Fruit fly (Drosophila melanogaster) whole organism, wandering third instar larva: ENCODE results near the gene CG33502.
"Not testable (repeated sequence)": the region's sequence is repeated elsewhere in the genome, so short reads cannot be mapped to it uniquely, and the experiment has no call there.

Source experiments
- Abd-B ChIP-seq: fragments of >200 bp; optimal IDR thresholded peaks from 2 replicates; lab custom pipeline; 2017; ENCODE audit warnings: missing biosample characterization, missing genetic modification characterization
- Dif ChIP-seq: fragments of 200-275, 200-300 bp; sonication (Bioruptor generic); optimal IDR thresholded peaks from 2 replicates; lab custom pipeline; 2018; ENCODE audit warnings: missing biosample characterization, missing genetic modification characterization; ENCODE audit not compliant: partially characterized antibody
- HLH106 ChIP-seq: fragments of 200-800 bp; optimal IDR thresholded peaks from 3 replicates; lab custom pipeline; 2019; ENCODE audit warnings: missing biosample characterization, mild to moderate bottlenecking, missing genetic modification characterization, moderate library complexity
- Jra ChIP-seq: sonication (Bioruptor generic); optimal IDR thresholded peaks from 2 replicates; lab custom pipeline; 2016; ENCODE audit warnings: missing biosample characterization, missing genetic modification characterization
- OdsH ChIP-seq: fragments of 200-800 bp; sonication (Bioruptor generic); optimal IDR thresholded peaks from 2 replicates; lab custom pipeline; 2016; ENCODE audit warnings: missing biosample characterization, mild to moderate bottlenecking, missing genetic modification characterization
- fru ChIP-seq: fragments of 200-800 bp; sonication (Bioruptor generic); optimal IDR thresholded peaks from 3 replicates; lab custom pipeline; 2016; ENCODE audit warnings: missing biosample characterization, mild to moderate bottlenecking, missing genetic modification characterization
- h ChIP-seq: fragments of 200-800 bp; sonication (Bioruptor generic); optimal IDR thresholded peaks from 3 replicates; lab custom pipeline; 2016; ENCODE audit warnings: missing biosample characterization, mild to moderate bottlenecking, missing genetic modification characterization

- TF ChIP-seq fru; h (GFP tag; lab: Kevin White, UChicago); HLH106; Jra (GFP tag; lab: Kevin White, UChicago); Abd-B (GFP tag; lab: Kevin White, UChicago); OdsH (GFP tag; lab: Kevin White, UChicago); Dif (GFP tag; lab: Kevin White, UChicago): not testable (repeated sequence)
Observed at dm6 chrX:21621004-21621403, 9.7 kb upstream of the CG33502 start, which contains the start of gene CG32819.
